Fruit fly (Drosophila melanogaster) whole organism, embryonic: ENCODE measurements around the gene Acph-1.

ENCODE experiments used
- Atf-2 ChIP-seq: fragments of 200-800 bp; sonication (Bioruptor generic); optimal IDR thresholded peaks from 2 replicates; lab custom pipeline; 2016; ENCODE audit warnings: missing biosample characterization, missing genetic modification characterization
- BEAF-32 ChIP-seq: fragments of 200-800 bp; sonication (Bioruptor generic); optimal IDR thresholded peaks from 3 replicates; lab custom pipeline; 2017; ENCODE audit warnings: missing biosample characterization, missing genetic modification characterization, mild to moderate bottlenecking, moderate library complexity, missing genetic modification reagents
- Bgb ChIP-seq: fragments of 200-800 bp; sonication (Bioruptor generic); IDR thresholded peaks from 2 replicates; pipeline ENCODE4 v1.3.6; 2022; ENCODE audit warnings: missing biosample characterization, missing genetic modification characterization; ENCODE audit not compliant: partially characterized antibody
- CG13287 ChIP-seq: fragments of 200-800 bp; sonication (Bioruptor generic); IDR thresholded peaks from 2 replicates; pipeline ENCODE4 v1.3.6; 2022; ENCODE audit warnings: missing biosample characterization, missing genetic modification characterization; ENCODE audit not compliant: partially characterized antibody
- CG14710 ChIP-seq: fragments of 200-800 bp; sonication (Bioruptor generic); optimal IDR thresholded peaks from 3 replicates; lab custom pipeline; 2019; ENCODE audit warnings: missing biosample characterization, mild to moderate bottlenecking, missing genetic modification characterization, moderate library complexity
- CG14860 ChIP-seq: fragments of 200-800 bp; sonication (Bioruptor generic); IDR thresholded peaks from 3 replicates; pipeline ENCODE4 v1.3.6; 2022; ENCODE audit warnings: missing biosample characterization, missing genetic modification characterization; ENCODE audit not compliant: partially characterized antibody
- CG15514 ChIP-seq: fragments of 200-800 bp; sonication (Bioruptor generic); optimal IDR thresholded peaks from 3 replicates; lab custom pipeline; 2017; ENCODE audit warnings: missing biosample characterization, missing genetic modification characterization, mild to moderate bottlenecking, moderate library complexity, missing genetic modification reagents
- CG30403 ChIP-seq: fragments of 200-800 bp; sonication (Bioruptor generic); optimal IDR thresholded peaks from 3 replicates; lab custom pipeline; 2016; ENCODE audit warnings: missing biosample characterization, missing genetic modification characterization
- CG33557 ChIP-seq: fragments of 200-800 bp; sonication (Bioruptor generic); optimal IDR thresholded peaks from 2 replicates; lab custom pipeline; 2019; ENCODE audit warnings: missing biosample characterization, mild to moderate bottlenecking, missing genetic modification characterization, moderate library complexity
- CG34224 ChIP-seq: fragments of 200-800 bp; sonication (Bioruptor generic); IDR thresholded peaks from 3 replicates; pipeline ENCODE4 v1.3.6; 2022; ENCODE audit warnings: missing biosample characterization, missing genetic modification characterization; ENCODE audit not compliant: partially characterized antibody
- CG34422 ChIP-seq: fragments of 200-800 bp; sonication (Bioruptor generic); IDR thresholded peaks from 3 replicates; pipeline ENCODE4 v1.3.6; 2022; ENCODE audit warnings: missing biosample characterization, missing genetic modification characterization
- CG42726 ChIP-seq: fragments of 200-800 bp; sonication (Bioruptor generic); IDR thresholded peaks from 2 replicates; pipeline ENCODE4 v1.3.6; 2022; ENCODE audit warnings: missing biosample characterization, missing genetic modification characterization; ENCODE audit not compliant: partially characterized antibody
- CG4854 ChIP-seq: fragments of 200-800 bp; sonication (Bioruptor generic); optimal IDR thresholded peaks from 2 replicates; lab custom pipeline; 2016; ENCODE audit warnings: missing biosample characterization, missing genetic modification characterization, inconsistent platforms
- CG6272 ChIP-seq: fragments of 200-800 bp; sonication (Bioruptor generic); IDR thresholded peaks from 2 replicates; pipeline ENCODE4 v1.3.6; 2022; ENCODE audit warnings: missing biosample characterization, missing genetic modification characterization
- CG8924 ChIP-seq: fragments of 200-800 bp; optimal IDR thresholded peaks from 3 replicates; lab custom pipeline; 2019; ENCODE audit warnings: missing biosample characterization, mild to moderate bottlenecking, missing genetic modification characterization, moderate library complexity
- CG9797 ChIP-seq: fragments of 200-800 bp; sonication (Bioruptor generic); optimal IDR thresholded peaks from 3 replicates; lab custom pipeline; 2018; ENCODE audit warnings: missing biosample characterization, mild to moderate bottlenecking, missing genetic modification characterization
- Dad ChIP-seq: fragments of 200-800 bp; sonication (Bioruptor generic); optimal IDR thresholded peaks from 3 replicates; lab custom pipeline; 2016; ENCODE audit warnings: missing biosample characterization, missing genetic modification characterization
- Doc3 ChIP-seq: fragments of 200-800 bp; sonication (Bioruptor generic); IDR thresholded peaks from 3 replicates; pipeline ENCODE4 v1.3.6; 2022; ENCODE audit warnings: missing biosample characterization, missing genetic modification characterization; ENCODE audit not compliant: partially characterized antibody
- Dref ChIP-seq: fragments of 200-800 bp; sonication (Bioruptor generic); IDR thresholded peaks from 2 replicates; pipeline ENCODE4 v1.3.6; 2022; ENCODE audit warnings: missing biosample characterization, missing genetic modification characterization
- E2f2 ChIP-seq: fragments of 200-800 bp; sonication (Bioruptor generic); IDR thresholded peaks from 2 replicates; pipeline ENCODE4 v1.3.6; 2022; ENCODE audit warnings: missing biosample characterization, missing genetic modification characterization
- HLH4C ChIP-seq: fragments of 200-800 bp; sonication (Bioruptor generic); IDR thresholded peaks from 3 replicates; pipeline ENCODE4 v1.3.6; 2022; ENCODE audit warnings: missing biosample characterization, missing genetic modification characterization; ENCODE audit not compliant: partially characterized antibody
- Med ChIP-seq: fragments of 200-800 bp; sonication (Bioruptor generic); peaks from one replicate; lab custom pipeline; 2016; ENCODE audit warnings: missing biosample characterization, missing genetic modification characterization, mild to moderate bottlenecking, inconsistent platforms, moderate library complexity
- Myb ChIP-seq: fragments of 200-800 bp; sonication (Bioruptor generic); optimal IDR thresholded peaks from 2 replicates; lab custom pipeline; 2016; ENCODE audit warnings: missing biosample characterization, missing genetic modification characterization
- Opbp ChIP-seq: fragments of 200-800 bp; sonication (Bioruptor generic); IDR thresholded peaks from 3 replicates; pipeline ENCODE4 v1.3.6; 2022; ENCODE audit warnings: missing biosample characterization, missing genetic modification characterization; ENCODE audit not compliant: partially characterized antibody
- Scr ChIP-seq: fragments of 200-800 bp; sonication (Bioruptor generic); IDR thresholded peaks from 2 replicates; pipeline ENCODE4 v1.3.6; 2022; ENCODE audit warnings: missing biosample characterization, missing genetic modification characterization; ENCODE audit not compliant: partially characterized antibody
- Sin3A ChIP-seq: fragments of >200 bp; optimal IDR thresholded peaks from 2 replicates; lab custom pipeline; 2018
- Usf ChIP-seq: fragments of 200-800 bp; sonication (Bioruptor generic); optimal IDR thresholded peaks from 2 replicates; lab custom pipeline; 2017; ENCODE audit warnings: missing genotype, missing biosample characterization, missing genetic modification characterization
- YL-1 ChIP-seq: fragments of 200-800 bp; sonication (Bioruptor generic); optimal IDR thresholded peaks from 3 replicates; lab custom pipeline; 2017; ENCODE audit warnings: missing biosample characterization, mild to moderate bottlenecking, missing genetic modification characterization
- ap ChIP-seq: fragments of 200-800 bp; sonication (Bioruptor generic); IDR thresholded peaks from 2 replicates; pipeline ENCODE4 v1.3.6; 2022; ENCODE audit warnings: missing biosample characterization, missing genetic modification characterization
- bbx ChIP-seq: fragments of 200-800 bp; sonication (Bioruptor generic); IDR thresholded peaks from 2 replicates; pipeline ENCODE4 v1.3.6; 2022; ENCODE audit warnings: missing biosample characterization, missing genetic modification characterization; ENCODE audit not compliant: partially characterized antibody
- chif ChIP-seq, 2 experiments: fragments of 200-800 bp; sonication (Bioruptor generic); optimal IDR thresholded peaks; 3 replicates each; lab custom pipeline; 2016; ENCODE audit warnings: missing biosample characterization in 2 of 2, missing genetic modification characterization in 2 of 2
- chinmo ChIP-seq: fragments of 200-800 bp; sonication (Bioruptor generic); IDR thresholded peaks from 4 replicates; pipeline ENCODE4 v1.3.6; 2022; ENCODE audit warnings: missing biosample characterization, missing genetic modification characterization; ENCODE audit not compliant: partially characterized antibody
- crp ChIP-seq, 2 experiments: fragments of 200-800 bp; sonication (Bioruptor generic); optimal IDR thresholded peaks; 2 replicates in 1 of 2; 3 replicates in 1 of 2; lab custom pipeline; 2017; ENCODE audit warnings: missing biosample characterization in 2 of 2, missing genetic modification characterization in 2 of 2, mild to moderate bottlenecking in 1 of 2, moderate library complexity in 1 of 2
- grn ChIP-seq: fragments of 200-800 bp; sonication (Bioruptor generic); optimal IDR thresholded peaks from 3 replicates; lab custom pipeline; 2017; ENCODE audit warnings: missing biosample characterization, missing genetic modification characterization
- hb ChIP-seq: fragments of 200-800 bp; sonication (Bioruptor generic); IDR thresholded peaks from 3 replicates; pipeline ENCODE4 v1.3.6; 2022; ENCODE audit warnings: missing biosample characterization, missing genetic modification characterization; ENCODE audit not compliant: partially characterized antibody
- knrl ChIP-seq: fragments of 200-800 bp; sonication (Bioruptor generic); IDR thresholded peaks from 3 replicates; pipeline ENCODE4 v1.3.6; 2022; ENCODE audit warnings: missing biosample characterization, missing genetic modification characterization; ENCODE audit not compliant: partially characterized antibody
- lab ChIP-seq: fragments of 200-800 bp; sonication (Bioruptor generic); optimal IDR thresholded peaks from 3 replicates; lab custom pipeline; 2017; ENCODE audit warnings: missing biosample characterization, missing genetic modification characterization, mild to moderate bottlenecking, moderate library complexity, missing genetic modification reagents
- nerfin-2 ChIP-seq: fragments of 200-800 bp; sonication (Bioruptor generic); IDR thresholded peaks from 2 replicates; pipeline ENCODE4 v1.3.6; 2022; ENCODE audit warnings: missing biosample characterization, missing genetic modification characterization; ENCODE audit not compliant: partially characterized antibody
- ranshi ChIP-seq: fragments of 200-800 bp; sonication (Bioruptor generic); IDR thresholded peaks from 2 replicates; pipeline ENCODE4 v1.3.6; 2022; ENCODE audit warnings: missing biosample characterization, missing genetic modification characterization
- row ChIP-seq: fragments of 200-800 bp; sonication (Bioruptor generic); IDR thresholded peaks from 3 replicates; pipeline ENCODE4 v1.3.6; 2022; ENCODE audit warnings: missing biosample characterization, missing genetic modification characterization
- sna ChIP-seq: fragments of 200-800 bp; sonication (Bioruptor generic); IDR thresholded peaks from 2 replicates; pipeline ENCODE4 v1.3.6; 2022; ENCODE audit warnings: missing biosample characterization, missing genetic modification characterization; ENCODE audit not compliant: partially characterized antibody
- sob ChIP-seq: fragments of 200-800 bp; sonication (Bioruptor generic); IDR thresholded peaks from 2 replicates; pipeline ENCODE4 v1.3.6; 2022; ENCODE audit warnings: missing biosample characterization, missing genetic modification characterization
- stwl ChIP-seq: fragments of 200-800 bp; sonication (Bioruptor generic); optimal IDR thresholded peaks from 3 replicates; lab custom pipeline; 2018; ENCODE audit warnings: missing biosample characterization, mild to moderate bottlenecking, missing genetic modification characterization, moderate library complexity
- tna ChIP-seq: fragments of 200-800 bp; sonication (Bioruptor generic); IDR thresholded peaks from 2 replicates; pipeline ENCODE4 v1.3.6; 2022; ENCODE audit warnings: missing biosample characterization, missing genetic modification characterization; ENCODE audit not compliant: partially characterized antibody
- vnd ChIP-seq: fragments of 200-800 bp; sonication (Bioruptor generic); IDR thresholded peaks from 3 replicates; pipeline ENCODE4 v1.3.6; 2022; ENCODE audit warnings: missing biosample characterization, missing genetic modification characterization; ENCODE audit not compliant: partially characterized antibody
- yki ChIP-seq: fragments of >200 bp; optimal IDR thresholded peaks from 3 replicates; lab custom pipeline; 2018

The Acph-1 gene

dm6 chr3R:29995035-29995434 is 1.8 kb upstream of the Acph-1 start, which contains the start of the genes CG7903 and Sas-6 (continued):
- TF ChIP-seq crp (GFP tag; optimal IDR thresholded peaks at IDR 0.05; lab: Kevin White, UChicago) (peak in 1 of 2 experiments; percentile 2), CG14710 (tag; lab: Kevin White, UChicago) (peak; percentile 33), stwl (tag; lab: Kevin White, UChicago) (peak; percentile 56), sna (GFP tag; lab: Robert Waterston, UW) (peak; percentile 60), chif (GFP tag; optimal IDR thresholded peaks at IDR 0.05; lab: Kevin White, UChicago) (no peak), vnd (GFP tag; lab: Robert Waterston, UW) (peak; percentile 63), Myb (GFP tag; lab: Kevin White, UChicago) (peak; percentile 62), CG42726 (peak; percentile 77), CG6272 (no peak), CG33557 (GFP tag; lab: Kevin White, UChicago) (no peak), CG9797 (GFP tag; lab: Kevin White, UChicago) (peak; percentile 81), Dref (GFP tag; lab: Robert Waterston, UW) (peak; percentile 89), CG15514 (GFP tag; lab: Kevin White, UChicago) (peak; percentile 65), BEAF-32 (GFP tag; lab: Kevin White, UChicago) (peak; percentile 73), knrl (GFP tag; lab: Robert Waterston, UW) (peak; percentile 67), CG30403 (peak; percentile 2), nerfin-2 (GFP tag; lab: Robert Waterston, UW) (peak; percentile 56; the same call in 1 of the 2 replicates), CG14860 (GFP tag; lab: Robert Waterston, UW) (peak; percentile 61), CG8924 (tag; lab: Kevin White, UChicago) (peak; percentile 4), CG13287 (peak; percentile 82), ranshi (GFP tag; lab: Robert Waterston, UW) (no peak), tna (GFP tag; lab: Robert Waterston, UW) (peak; percentile 43; the same call in 1 of the 2 replicates), Bgb (GFP tag; lab: Robert Waterston, UW) (peak; percentile 85), Usf (GFP tag; lab: Kevin White, UChicago) (no peak), E2f2 (GFP tag; lab: Robert Waterston, UW) (peak; percentile 79), CG34422 (GFP tag; lab: Robert Waterston, UW) (0 out of 3 replicates have a peak, but pooled peaks have one; percentile 40), CG34224 (peak; percentile 76), CG4854 (GFP tag; lab: Kevin White, UChicago) (no peak), Med (GFP tag; lab: Kevin White, UChicago) (peak; percentile 79), sob (0 out of 2 replicates have a peak, but pooled peaks have one; percentile 26), HLH4C (peak; percentile 72), hb (GFP tag; lab: Robert Waterston, UW) (peak; percentile 70; the same call in 1 of the 3 replicates), lab (GFP tag; lab: Kevin White, UChicago) (no peak), Opbp (peak; percentile 60; the same call in 1 of the 3 replicates), row (peak; percentile 32; the same call in 1 of the 3 replicates), Scr (peak; percentile 75), ap (GFP tag; lab: Robert Waterston, UW) (no peak), Sin3A (peak; percentile 63), yki (lab: Kevin White, UChicago) (no peak), bbx (GFP tag; lab: Robert Waterston, UW) (peak; percentile 77), Dad (no peak), chinmo (GFP tag; lab: Robert Waterston, UW) (peak; percentile 65; the same call in 1 of the 4 replicates), YL-1 (GFP tag; lab: Kevin White, UChicago) (peak; percentile 42), grn (GFP tag; lab: Kevin White, UChicago) (no peak), Atf-2 (GFP tag; lab: Kevin White, UChicago) (no peak), Doc3 (GFP tag; lab: Robert Waterston, UW) (peak; percentile 60; the same call in 2 of the 3 replicates)
